Worm (Caenorhabditis elegans): Measurements from ENCODE around the gene pms-2.
A peak's percentile ranks its signal among the peaks of the same experiment; 100 is the strongest.

pms-2 gene

DNA sequence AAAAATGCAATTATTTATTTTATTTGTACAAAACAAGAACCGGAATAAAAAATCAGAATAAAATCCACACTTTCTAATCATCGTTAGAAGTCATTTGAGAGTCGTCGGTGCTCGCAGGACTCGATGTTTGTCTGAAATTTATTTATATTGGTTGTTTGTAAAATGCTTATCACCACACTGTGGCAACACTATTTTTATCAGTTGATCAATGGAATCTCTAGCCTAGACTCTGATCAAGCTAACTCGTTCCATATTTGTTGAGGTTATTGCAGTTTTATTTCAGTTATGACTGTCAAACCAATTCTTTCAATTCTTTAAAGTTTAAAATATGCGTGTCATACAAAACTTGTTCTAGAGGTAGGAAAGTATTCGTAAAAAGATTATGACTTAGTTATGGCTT is 34.1 kb upstream of the pms-2 start, which contains the start of gene dhs-20:
Gene dhs-20 (minus strand): TSS at position 80 of the 400 bp plus-strand sequence.
- TF ChIP-seq nhr-80 (tag; optimal IDR thresholded peaks at IDR 0.05) (peak; percentile 19), egl-44 (GFP tag; IDR thresholded peaks at IDR 0.05) (no peak)

- no peak for TF ChIP-seq tbx-9 (tag; optimal IDR thresholded peaks at IDR 0.05; ENCODE audit: borderline replicate concordance)
Measured at ce11 chrV:11600800-11601199, 30.4 kb upstream of the pms-2 start, which contains the start of gene F35B12.9. Gene F35B12.9, plus strand, starts transcription at chrV:11601171.

DNA sequence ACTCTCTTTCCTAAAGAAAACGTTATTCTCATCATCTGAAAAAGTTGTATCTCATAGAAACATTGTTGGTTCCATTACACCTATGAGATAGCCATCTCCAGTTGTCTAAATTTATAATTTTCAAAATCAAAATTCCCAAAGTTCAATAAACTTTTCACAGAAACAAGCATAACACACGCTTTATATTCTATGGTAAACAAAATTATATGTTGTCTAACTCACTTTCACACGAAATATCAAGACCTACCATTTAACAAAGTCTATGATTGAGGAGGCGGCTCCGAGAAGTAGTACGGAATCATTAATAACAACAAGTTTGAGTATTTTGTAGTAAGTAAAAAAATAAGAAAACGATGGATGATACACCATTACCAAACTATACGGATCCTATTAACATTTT is 28.4 kb upstream of the pms-2 start, which contains the start of gene srx-84:
Gene srx-84 (plus strand): TSS at position 301 of the 400 bp plus-strand sequence.
- TF ChIP-seq egrh-3 (GFP tag; IDR thresholded peaks at IDR 0.05) (no peak), hrde-1 (tag; optimal IDR thresholded peaks at IDR 0.05; ENCODE audit: borderline replicate concordance) (no peak), F57A8.1 (GFP tag; optimal IDR thresholded peaks at IDR 0.05) (no peak), zim-3 (tag; optimal IDR thresholded peaks at IDR 0.05) (no peak), lir-1 (GFP tag; conservative IDR thresholded peaks at IDR 0.05) (no peak), tbp1 (GFP tag; optimal IDR thresholded peaks at IDR 0.05) (no peak)

DNA sequence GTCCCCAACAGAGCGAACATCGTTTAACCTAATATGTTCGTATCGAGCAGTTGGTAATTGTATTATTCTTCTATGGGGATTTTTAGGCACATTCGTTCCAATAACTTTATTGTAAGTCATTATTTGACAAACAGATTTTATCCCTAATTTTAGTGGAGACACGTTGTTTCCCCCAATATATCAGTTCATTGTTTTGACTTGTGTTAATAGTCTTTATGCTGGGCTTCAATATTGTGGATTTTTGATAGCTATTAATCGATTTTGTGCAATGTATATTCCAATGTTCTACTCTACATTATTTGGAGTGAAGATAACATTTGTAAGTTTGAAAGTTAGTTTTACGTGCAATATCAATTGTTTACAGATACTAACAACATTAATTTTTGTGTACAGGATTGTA is 23.5 kb upstream of the pms-2 start:
- TF ChIP-seq dox-1 (GFP tag; IDR thresholded peaks at IDR 0.05) = no peak
- no peak for TF ChIP-seq ceh-58 (GFP tag; IDR thresholded peaks at IDR 0.05)
- TF ChIP-seq Y79H2A.3 (GFP tag; conservative IDR thresholded peaks at IDR 0.05) = no peak
- TF ChIP-seq Y56A3A.18 (GFP tag; IDR thresholded peaks at IDR 0.05) = no peak
- TF ChIP-seq efl-1 (GFP tag; optimal IDR thresholded peaks at IDR 0.05) = no peak
- TF ChIP-seq mes-4 (tag; optimal IDR thresholded peaks at IDR 0.05) = no peak
- TF ChIP-seq hlh-26 (GFP tag; conservative IDR thresholded peaks at IDR 0.05) = no peak
- no peak for TF ChIP-seq ztf-22 (GFP tag; optimal IDR thresholded peaks at IDR 0.05)
- no peak for TF ChIP-seq nfya-1 (tag; optimal IDR thresholded peaks at IDR 0.05; ENCODE audit: borderline replicate concordance, insufficient read depth)
- no peak for TF ChIP-seq madf-10 (tag; optimal IDR thresholded peaks at IDR 0.05)
- no peak for TF ChIP-seq ztf-28 (GFP tag; IDR thresholded peaks at IDR 0.05)
- no peak for TF ChIP-seq ztf-18 (tag; optimal IDR thresholded peaks at IDR 0.05)

DNA sequence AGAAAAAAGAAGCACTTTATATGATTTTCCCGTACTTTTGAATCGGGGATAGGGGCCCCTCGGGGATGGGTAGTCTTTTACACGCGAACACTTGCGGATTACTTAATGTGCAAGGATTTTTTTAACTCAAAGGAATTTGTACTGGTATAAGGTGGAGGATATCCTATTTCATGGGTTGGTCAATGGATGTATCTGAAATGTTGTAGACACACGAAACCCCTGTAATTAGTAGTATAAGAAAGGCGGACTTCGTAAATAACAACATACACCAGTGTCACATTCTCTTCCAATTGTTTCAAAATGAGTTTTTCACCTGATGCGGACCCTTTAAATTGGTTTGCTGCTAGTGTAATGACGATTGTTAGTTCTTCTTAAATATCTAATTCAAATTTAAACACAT is 23.0 kb upstream of the pms-2 start, which contains the start of gene srx-80:
Gene srx-80 (plus strand): TSS at position 301 of the 400 bp plus-strand sequence.
- no peak for TF ChIP-seq efl-1 (GFP tag; optimal IDR thresholded peaks at IDR 0.05)
- TF ChIP-seq tbx-9 (tag; optimal IDR thresholded peaks at IDR 0.05; ENCODE audit: borderline replicate concordance) = no peak
- no peak for TF ChIP-seq sea-2 (GFP tag; IDR thresholded peaks at IDR 0.05)
- no peak for TF ChIP-seq Y67H2A.10 (GFP tag; conservative IDR thresholded peaks at IDR 0.05)
- no peak for TF ChIP-seq F33H1.4 (GFP tag; IDR thresholded peaks at IDR 0.05)
- TF ChIP-seq F10E7.11 (tag; optimal IDR thresholded peaks at IDR 0.05) = no peak
- TF ChIP-seq rpc-1 (optimal IDR thresholded peaks at IDR 0.05) = no peak
- no peak for TF ChIP-seq rpc-1 (tag; optimal IDR thresholded peaks at IDR 0.05)
- no peak for TF ChIP-seq B0035.1 (tag; optimal IDR thresholded peaks at IDR 0.05)
- TF ChIP-seq snpc-4 (GFP tag; optimal IDR thresholded peaks at IDR 0.05) = no peak
- TF ChIP-seq snpc-4 (tag; optimal IDR thresholded peaks at IDR 0.05) = no peak
- TF ChIP-seq ztf-26 (tag; optimal IDR thresholded peaks at IDR 0.05) = no peak
- no peak for TF ChIP-seq attf-3 (GFP tag; conservative IDR thresholded peaks at IDR 0.05)
- TF ChIP-seq tbp1 (GFP tag; optimal IDR thresholded peaks at IDR 0.05) = no peak
